Worm (Caenorhabditis elegans) whole organism, L4/young adult: ENCODE results near the gene H12I13.6.

ENCODE experiments used
- W03F9.2 ChIP-seq: fragments of 150-350 bp; optimal IDR thresholded peaks from 2 replicates; lab custom pipeline; 2014; ENCODE audit warnings: missing biosample characterization, missing genetic modification characterization
- him-1 ChIP-seq: sonication (generic microtip); optimal IDR thresholded peaks from 2 replicates; lab custom pipeline; 2016; ENCODE audit warnings: missing genotype, missing genetic modification reagents, missing genetic modification characterization, missing compliant biosample characterization

DNA sequence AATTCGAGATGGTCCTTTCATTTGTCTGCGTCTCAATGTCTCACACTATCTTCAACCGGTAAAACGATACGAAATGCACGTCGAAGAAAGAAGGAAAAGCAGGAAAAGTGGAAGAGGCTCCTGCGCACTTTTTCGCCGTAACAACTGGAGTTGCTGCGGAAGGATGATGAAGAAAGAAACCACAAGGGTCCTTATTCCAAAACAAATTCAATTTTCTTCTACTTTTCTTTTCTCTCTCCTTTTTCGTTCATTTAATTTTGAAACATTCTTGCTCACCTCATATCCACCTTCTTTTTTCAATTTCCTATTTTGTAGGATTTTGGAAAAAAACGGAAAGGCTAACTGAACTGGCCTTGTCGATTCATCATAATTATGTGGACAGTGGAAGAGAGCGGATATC, 42.8 kb downstream of the H12I13.6 start:
- TF ChIP-seq him-1 (tag; lab: Kevin White, UChicago) (no peak), W03F9.2 (no peak)
